Fruit fly (Drosophila melanogaster): ENCODE results near the gene CG34447.

CG34447 gene

DNA sequence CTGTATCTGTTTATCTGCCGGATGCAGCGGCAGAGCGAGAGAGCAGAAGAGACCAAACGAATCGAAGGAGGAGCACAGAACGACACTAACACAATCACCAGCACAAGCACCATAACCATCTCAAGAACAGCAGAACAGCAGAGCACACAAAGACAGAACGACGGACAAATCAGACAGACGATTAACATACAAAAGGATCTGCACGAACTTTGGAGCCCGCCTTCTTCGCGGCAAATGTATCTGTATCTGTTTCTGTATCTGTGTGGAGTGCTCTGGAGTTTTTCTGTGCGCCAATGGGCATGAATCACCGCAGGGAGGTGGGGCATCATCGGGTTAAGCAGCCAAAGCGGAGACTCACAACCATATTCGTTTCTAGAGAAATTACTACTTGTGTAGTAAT lies 28.7 kb upstream of the CG34447 start:
- TF ChIP-seq h (optimal IDR thresholded peaks at IDR 0.05) (no peak), Myc (optimal IDR thresholded peaks at IDR 0.05) (no peak), Sin3A (optimal IDR thresholded peaks at IDR 0.05) (no peak), ttk (optimal IDR thresholded peaks at IDR 0.05) (no peak), psq (optimal IDR thresholded peaks at IDR 0.05) (no peak), insv (optimal IDR thresholded peaks at IDR 0.05) (no peak)

DNA sequence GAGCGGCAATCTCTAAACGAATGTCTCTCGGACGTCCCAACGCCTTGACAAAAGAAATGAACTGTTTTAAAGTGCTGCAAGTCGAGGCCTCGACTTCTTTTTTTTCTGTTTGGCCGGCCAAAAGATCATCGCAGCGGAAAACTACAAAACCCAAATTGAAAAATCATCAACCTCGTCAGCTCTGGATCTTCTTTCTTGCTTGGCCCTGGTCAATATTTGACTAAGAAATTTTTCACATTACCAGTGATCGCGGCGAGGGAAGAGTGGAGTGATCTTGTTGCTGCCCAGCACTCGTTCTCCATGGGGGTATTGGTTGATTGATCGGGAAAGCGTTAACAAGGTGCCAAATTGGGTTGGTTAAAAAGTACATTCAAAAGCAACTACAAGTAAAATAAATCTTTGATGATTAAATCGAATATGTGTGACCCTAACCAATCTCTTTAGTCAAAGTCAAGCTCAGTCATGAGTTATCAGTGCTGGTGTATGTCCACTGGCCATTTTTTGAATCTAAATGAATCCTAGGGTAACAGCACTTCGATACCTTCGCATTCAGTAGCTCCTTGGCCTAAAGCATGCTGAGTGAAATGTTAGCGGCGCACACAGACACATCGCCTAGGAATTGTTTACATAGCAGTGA lies 18.9 kb upstream of the CG34447 start:
- no peak for TF ChIP-seq Myc (optimal IDR thresholded peaks at IDR 0.05)

DNA sequence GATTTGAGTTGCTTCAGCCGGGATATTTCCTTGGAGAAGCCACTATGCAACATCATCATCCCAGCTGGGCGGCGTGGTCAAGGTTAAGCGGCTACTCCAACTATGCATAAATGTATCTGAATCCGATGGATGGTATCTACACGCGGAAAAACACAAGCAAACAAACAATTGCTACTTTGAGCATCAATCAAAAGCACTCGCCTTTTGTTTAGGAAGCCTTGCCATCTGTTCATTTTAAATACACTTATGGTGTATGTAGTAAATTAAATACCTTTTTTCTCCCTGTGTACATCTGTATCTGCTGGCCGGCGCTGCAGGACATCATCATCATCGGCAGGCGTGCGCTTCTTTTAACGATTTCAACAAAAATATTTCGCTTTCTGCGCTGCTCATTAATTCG lies 16.4 kb upstream of the CG34447 start:
- TF ChIP-seq insv (optimal IDR thresholded peaks at IDR 0.05) (no peak), h (optimal IDR thresholded peaks at IDR 0.05) (no peak), Sin3A (optimal IDR thresholded peaks at IDR 0.05) (no peak)

DNA sequence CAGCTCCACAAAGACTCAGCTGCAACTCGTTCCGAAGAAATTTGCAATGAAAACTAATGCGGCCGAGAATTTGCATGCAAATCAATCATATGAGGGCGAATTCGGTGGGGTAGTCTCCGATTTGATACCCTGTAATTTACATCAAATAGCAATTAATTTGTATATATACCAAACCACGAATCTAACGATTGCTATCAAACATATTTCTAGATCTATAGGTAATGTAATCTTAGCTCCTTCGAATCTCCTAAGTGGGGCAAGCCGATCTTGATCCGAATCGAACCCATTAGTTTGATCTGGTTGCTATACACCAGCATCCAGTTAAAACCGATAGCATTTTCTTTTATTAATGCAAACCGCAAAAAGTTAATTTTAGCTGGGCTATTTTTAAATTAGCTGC lies 14.4 kb upstream of the CG34447 start:
- TF ChIP-seq Myc (optimal IDR thresholded peaks at IDR 0.05) (no peak), Sin3A (optimal IDR thresholded peaks at IDR 0.05) (no peak), h (optimal IDR thresholded peaks at IDR 0.05) (no peak), ttk (optimal IDR thresholded peaks at IDR 0.05) (no peak), psq (optimal IDR thresholded peaks at IDR 0.05) (no peak), insv (optimal IDR thresholded peaks at IDR 0.05) (no peak)

dm6 chr2L:2433494-2434054 lies 13.8 kb upstream of the CG34447 start:
- TF ChIP-seq h (optimal IDR thresholded peaks at IDR 0.05) (no peak), Myc (optimal IDR thresholded peaks at IDR 0.05) (no peak), ttk (optimal IDR thresholded peaks at IDR 0.05) (no peak), insv (optimal IDR thresholded peaks at IDR 0.05) (no peak), Sin3A (optimal IDR thresholded peaks at IDR 0.05) (no peak), psq (optimal IDR thresholded peaks at IDR 0.05) (no peak)

dm6 chr2L:2432809-2433493 lies 13.1 kb upstream of the CG34447 start:
- no peak for TF ChIP-seq Myc (optimal IDR thresholded peaks at IDR 0.05)
- no peak for TF ChIP-seq ttk (optimal IDR thresholded peaks at IDR 0.05)
- no peak for TF ChIP-seq psq (optimal IDR thresholded peaks at IDR 0.05)
- TF ChIP-seq Sin3A (optimal IDR thresholded peaks at IDR 0.05), result no peak
- TF ChIP-seq h (optimal IDR thresholded peaks at IDR 0.05), result no peak
- TF ChIP-seq insv (optimal IDR thresholded peaks at IDR 0.05), result no peak

dm6 chr2L:2430251-2430650 lies 10.4 kb upstream of the CG34447 start:
- TF ChIP-seq Myc (optimal IDR thresholded peaks at IDR 0.05), result no peak
- TF ChIP-seq insv (optimal IDR thresholded peaks at IDR 0.05), result no peak
- TF ChIP-seq ttk (optimal IDR thresholded peaks at IDR 0.05), result no peak
- no peak for TF ChIP-seq psq (optimal IDR thresholded peaks at IDR 0.05)
- no peak for TF ChIP-seq Sin3A (optimal IDR thresholded peaks at IDR 0.05)
- TF ChIP-seq h (optimal IDR thresholded peaks at IDR 0.05), result no peak

DNA sequence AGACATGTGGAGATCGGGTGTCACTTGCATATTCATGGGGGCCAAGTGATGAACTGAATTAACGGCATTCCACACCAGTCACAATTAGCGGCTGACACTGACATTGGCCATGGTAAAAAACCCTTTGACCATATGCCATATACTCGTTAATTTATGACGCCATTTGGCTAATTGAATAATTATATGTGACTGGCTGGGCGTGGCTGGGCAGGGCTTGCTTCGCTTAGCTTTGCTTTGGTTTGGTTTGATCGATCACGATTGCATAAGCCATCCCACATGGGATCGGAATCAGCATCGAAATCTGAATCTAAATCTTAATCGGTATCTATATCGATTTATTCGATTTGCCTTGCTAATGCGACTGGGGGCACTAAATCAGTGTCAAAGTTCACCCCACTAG lies 9.8 kb upstream of the CG34447 start:
- TF ChIP-seq Sin3A (optimal IDR thresholded peaks at IDR 0.05) (no peak), insv (optimal IDR thresholded peaks at IDR 0.05) (no peak), psq (optimal IDR thresholded peaks at IDR 0.05) (no peak), Myc (optimal IDR thresholded peaks at IDR 0.05) (no peak), h (optimal IDR thresholded peaks at IDR 0.05) (no peak), ttk (optimal IDR thresholded peaks at IDR 0.05) (no peak)

DNA sequence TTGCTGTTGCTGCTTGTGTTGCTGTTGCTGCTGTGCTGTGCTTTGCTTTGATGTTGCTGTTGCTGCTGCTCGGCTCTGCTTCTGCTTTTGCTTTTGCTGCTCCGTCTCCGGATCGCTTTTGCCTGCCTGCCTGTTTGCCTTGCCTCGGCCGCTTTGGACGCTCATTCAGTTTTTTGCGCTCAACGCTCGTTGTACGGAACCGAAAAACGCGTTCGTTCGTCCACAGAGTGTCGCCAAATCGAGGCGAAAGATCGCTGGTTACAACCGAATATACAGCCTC lies 8.3 kb upstream of the CG34447 start, which contains the start of gene dpp:
Gene dpp, plus strand, starts transcription at position 164 of the 280 bp plus-strand sequence.
- TF ChIP-seq Sin3A (optimal IDR thresholded peaks at IDR 0.05) (no peak), h (optimal IDR thresholded peaks at IDR 0.05) (no peak), ttk (optimal IDR thresholded peaks at IDR 0.05) (no peak), Myc (optimal IDR thresholded peaks at IDR 0.05) (no peak), insv (optimal IDR thresholded peaks at IDR 0.05) (no peak), psq (optimal IDR thresholded peaks at IDR 0.05) (no peak)

dm6 chr2L:2427384-2428208 lies 7.8 kb upstream of the CG34447 start:
- TF ChIP-seq h (optimal IDR thresholded peaks at IDR 0.05) (no peak), psq (optimal IDR thresholded peaks at IDR 0.05) (no peak), ttk (optimal IDR thresholded peaks at IDR 0.05) (no peak), Sin3A (optimal IDR thresholded peaks at IDR 0.05) (no peak), Myc (optimal IDR thresholded peaks at IDR 0.05) (no peak)

- TF ChIP-seq insv (optimal IDR thresholded peaks at IDR 0.05), result no peak
- no peak for TF ChIP-seq h (optimal IDR thresholded peaks at IDR 0.05)
- TF ChIP-seq Sin3A (optimal IDR thresholded peaks at IDR 0.05), result no peak
- TF ChIP-seq Myc (optimal IDR thresholded peaks at IDR 0.05), result no peak
- TF ChIP-seq ttk (optimal IDR thresholded peaks at IDR 0.05), result no peak
- no peak for TF ChIP-seq psq (optimal IDR thresholded peaks at IDR 0.05)
Observed at dm6 chr2L:2426444-2427188, 6.8 kb upstream of the CG34447 start.

All from Kc167 (cell line).